Fruit fly (Drosophila melanogaster) whole organism, embryonic: ENCODE data around the gene CG31265.

Experiments
- Atf-2 ChIP-seq: fragments of 200-800 bp; sonication (Bioruptor generic); optimal IDR thresholded peaks from 2 replicates; lab custom pipeline; 2016; ENCODE audit warnings: missing biosample characterization, missing genetic modification characterization
- CG10431 ChIP-seq: fragments of 200-800 bp; sonication (Bioruptor generic); optimal IDR thresholded peaks from 3 replicates; lab custom pipeline; 2018; ENCODE audit warnings: missing biosample characterization, mild to moderate bottlenecking, missing genetic modification characterization
- CG10565 ChIP-seq: fragments of 200-800 bp; sonication (Bioruptor generic); optimal IDR thresholded peaks from 3 replicates; lab custom pipeline; 2016; ENCODE audit warnings: missing biosample characterization, mild to moderate bottlenecking, missing genetic modification characterization
- CG11695 ChIP-seq: fragments of 200-800 bp; sonication (Bioruptor generic); IDR thresholded peaks from 3 replicates; pipeline ENCODE4 v1.3.6; 2022; ENCODE audit warnings: missing biosample characterization, missing genetic modification characterization
- CG13296 ChIP-seq: fragments of 200-800 bp; sonication (Bioruptor generic); optimal IDR thresholded peaks from 3 replicates; lab custom pipeline; 2018; ENCODE audit warnings: missing biosample characterization, mild to moderate bottlenecking, missing genetic modification characterization
- CG14965 ChIP-seq: fragments of 200-800 bp; sonication (Bioruptor generic); optimal IDR thresholded peaks from 2 replicates; lab custom pipeline; 2016; ENCODE audit warnings: missing biosample characterization, missing genetic modification characterization, borderline replicate concordance
- CG1647 ChIP-seq: fragments of 200-800 bp; sonication (Bioruptor generic); optimal IDR thresholded peaks from 3 replicates; lab custom pipeline; 2016; ENCODE audit warnings: missing biosample characterization, missing genetic modification characterization
- CG17328 ChIP-seq: fragments of 200-800 bp; sonication (Bioruptor generic); IDR thresholded peaks from 2 replicates; pipeline ENCODE4 v1.3.6; 2022; ENCODE audit warnings: missing biosample characterization, missing genetic modification characterization
- CG17385 ChIP-seq: fragments of 200-800 bp; sonication (Bioruptor generic); optimal IDR thresholded peaks from 3 replicates; lab custom pipeline; 2018; ENCODE audit warnings: missing biosample characterization, mild to moderate bottlenecking, missing genetic modification characterization
- CG18262 ChIP-seq: fragments of 200-800 bp; optimal IDR thresholded peaks from 3 replicates; lab custom pipeline; 2019; ENCODE audit warnings: missing biosample characterization, mild to moderate bottlenecking, missing genetic modification characterization, moderate library complexity
- CG1832 ChIP-seq: fragments of 200-800 bp; sonication (Bioruptor generic); optimal IDR thresholded peaks from 2 replicates; lab custom pipeline; 2017; ENCODE audit warnings: missing biosample characterization, mild to moderate bottlenecking, missing genetic modification characterization, inconsistent platforms
- CG2120 ChIP-seq: fragments of 200-800 bp; sonication (Bioruptor generic); optimal IDR thresholded peaks from 3 replicates; lab custom pipeline; 2016; ENCODE audit warnings: missing biosample characterization, missing genetic modification characterization
- CG2129 ChIP-seq: fragments of 200-800 bp; sonication (Bioruptor generic); IDR thresholded peaks from 2 replicates; pipeline ENCODE4 v1.3.6; 2022; ENCODE audit warnings: missing biosample characterization, missing genetic modification characterization; ENCODE audit not compliant: partially characterized antibody
- CG3407 ChIP-seq: fragments of 200-800 bp; sonication (Bioruptor generic); optimal IDR thresholded peaks from 2 replicates; lab custom pipeline; 2018; ENCODE audit warnings: missing biosample characterization, mild to moderate bottlenecking, missing genetic modification characterization
- CG3726 ChIP-seq: fragments of 200-800 bp; sonication (Bioruptor generic); IDR thresholded peaks from 3 replicates; pipeline ENCODE4, ENCODE4 v1.3.6; 2022; ENCODE audit warnings: missing biosample characterization, missing genetic modification characterization
- CG6683 ChIP-seq: fragments of 200-800 bp; sonication (Bioruptor generic); optimal IDR thresholded peaks from 2 replicates; lab custom pipeline; 2017; ENCODE audit warnings: missing biosample characterization, mild to moderate bottlenecking, missing genetic modification characterization, missing genetic modification reagents
- CG6854 ChIP-seq: fragments of 200-800 bp; sonication (Bioruptor generic); optimal IDR thresholded peaks from 3 replicates; lab custom pipeline; 2017; ENCODE audit warnings: missing biosample characterization, mild to moderate bottlenecking, missing genetic modification characterization
- CG8359 ChIP-seq: fragments of 200-800 bp; sonication (Bioruptor generic); optimal IDR thresholded peaks from 2 replicates; lab custom pipeline; 2017; ENCODE audit warnings: missing biosample characterization, mild to moderate bottlenecking, missing genetic modification characterization, borderline replicate concordance
- CTCF ChIP-seq: fragments of 200-800 bp; sonication (Bioruptor generic); optimal IDR thresholded peaks from 2 replicates; lab custom pipeline; 2017; ENCODE audit warnings: missing biosample characterization, mild to moderate bottlenecking, missing genetic modification characterization, moderate library complexity
- Ets97D ChIP-seq: fragments of 200-800 bp; sonication (Bioruptor generic); optimal IDR thresholded peaks from 3 replicates; lab custom pipeline; 2016; ENCODE audit warnings: missing biosample characterization, missing genetic modification characterization
- Hr39 ChIP-seq: fragments of >200 bp; optimal IDR thresholded peaks from 2 replicates; lab custom pipeline; 2017
- Lpt ChIP-seq: fragments of >200 bp; optimal IDR thresholded peaks from 2 replicates; lab custom pipeline; 2018; ENCODE audit warnings: missing biosample characterization, missing genetic modification characterization
- MESR4 ChIP-seq: fragments of 200-800 bp; sonication (Bioruptor generic); optimal IDR thresholded peaks from 2 replicates; lab custom pipeline; 2018; ENCODE audit warnings: missing biosample characterization, mild to moderate bottlenecking, missing genetic modification characterization, moderate library complexity
- NFAT ChIP-seq: fragments of 200-800 bp; sonication (Bioruptor generic); IDR thresholded peaks from 2 replicates; pipeline ENCODE4 v1.3.6; 2022; ENCODE audit warnings: missing biosample characterization, missing genetic modification characterization
- Pdp1 ChIP-seq, 2 experiments: fragments of 200-800 bp; sonication (Bioruptor generic); optimal IDR thresholded peaks; 3 replicates each; lab custom pipeline; 2016; ENCODE audit warnings: missing biosample characterization in 2 of 2, missing genetic modification characterization in 2 of 2, mild to moderate bottlenecking in 1 of 2, moderate library complexity in 1 of 2
- Sox102F ChIP-seq: fragments of 200-800 bp; sonication (Bioruptor generic); optimal IDR thresholded peaks from 2 replicates; lab custom pipeline; 2018; ENCODE audit warnings: missing biosample characterization, mild to moderate bottlenecking, missing genetic modification characterization, moderate library complexity
- Sry-δ ChIP-seq: fragments of 200-800 bp; sonication (Bioruptor generic); optimal IDR thresholded peaks from 2 replicates; lab custom pipeline; 2016; ENCODE audit warnings: missing biosample characterization, missing genetic modification characterization
- Stat92E ChIP-seq, 3 experiments: fragments of >200 bp in 2 of 3; fragments of 200-800 bp in 1 of 3; sonication (Bioruptor generic) in 1 of 3; optimal IDR thresholded peaks; 2 replicates each; lab custom pipeline; 2017 to 2019; ENCODE audit warnings: missing biosample characterization in 3 of 3, missing genetic modification characterization in 3 of 3, mild to moderate bottlenecking in 1 of 3, moderate library complexity in 1 of 3
- Taf1 ChIP-seq: fragments of 200-800 bp; sonication (Bioruptor generic); IDR thresholded peaks from 2 replicates; pipeline ENCODE4 v1.3.6; 2022; ENCODE audit warnings: missing biosample characterization, missing genetic modification characterization
- aop ChIP-seq: fragments of 200-800 bp; sonication (Bioruptor generic); IDR thresholded peaks from 2 replicates; pipeline ENCODE4 v1.3.6; 2022; ENCODE audit warnings: missing biosample characterization, missing genetic modification characterization
- ato ChIP-seq: fragments of 200-800 bp; sonication (Bioruptor generic); IDR thresholded peaks from 2 replicates; pipeline ENCODE4 v1.3.6; 2022; ENCODE audit warnings: missing biosample characterization, missing genetic modification characterization; ENCODE audit not compliant: partially characterized antibody
- caup ChIP-seq: fragments of 200-800 bp; sonication (Bioruptor generic); optimal IDR thresholded peaks from 3 replicates; lab custom pipeline; 2017; ENCODE audit warnings: missing biosample characterization, mild to moderate bottlenecking, missing genetic modification characterization, moderate library complexity; ENCODE audit not compliant: severe bottlenecking
- chn ChIP-seq: fragments of 200-800 bp; sonication (Bioruptor generic); optimal IDR thresholded peaks from 2 replicates; lab custom pipeline; 2016; ENCODE audit warnings: missing biosample characterization, missing genetic modification characterization
- grn ChIP-seq: fragments of 200-800 bp; sonication (Bioruptor generic); optimal IDR thresholded peaks from 3 replicates; lab custom pipeline; 2017; ENCODE audit warnings: missing biosample characterization, missing genetic modification characterization
- gsb ChIP-seq: fragments of 200-800 bp; sonication (Bioruptor generic); IDR thresholded peaks from 2 replicates; pipeline ENCODE4 v1.3.6; 2022; ENCODE audit warnings: missing biosample characterization, missing genetic modification characterization
- gsb-n ChIP-seq: fragments of 200-800 bp; sonication (Bioruptor generic); optimal IDR thresholded peaks from 3 replicates; lab custom pipeline; 2018; ENCODE audit warnings: missing biosample characterization, mild to moderate bottlenecking, missing genetic modification characterization
- hbn ChIP-seq: fragments of 200-800 bp; sonication (Bioruptor generic); IDR thresholded peaks from 2 replicates; pipeline ENCODE4 v1.3.6; 2022; ENCODE audit warnings: missing biosample characterization, missing genetic modification characterization; ENCODE audit not compliant: partially characterized antibody
- hth ChIP-seq: fragments of >200 bp; optimal IDR thresholded peaks from 2 replicates; lab custom pipeline; 2017; ENCODE audit warnings: inconsistent platforms
- mam ChIP-seq: fragments of 200-800 bp; sonication (Bioruptor generic); optimal IDR thresholded peaks from 3 replicates; lab custom pipeline; 2016; ENCODE audit warnings: missing biosample characterization, missing genetic modification characterization
- mirr ChIP-seq: fragments of 200-800 bp; sonication (Bioruptor generic); optimal IDR thresholded peaks from 3 replicates; lab custom pipeline; 2018; ENCODE audit warnings: missing biosample characterization, mild to moderate bottlenecking, missing genetic modification characterization
- nom ChIP-seq: fragments of 200-800 bp; sonication (Bioruptor generic); optimal IDR thresholded peaks from 2 replicates; lab custom pipeline; 2017; ENCODE audit warnings: missing biosample characterization, missing genetic modification characterization, mild to moderate bottlenecking, moderate library complexity, missing genetic modification reagents
- pum ChIP-seq: fragments of 200-800 bp; sonication (Bioruptor generic); optimal IDR thresholded peaks from 2 replicates; lab custom pipeline; 2016; ENCODE audit warnings: missing biosample characterization, missing genetic modification characterization
- sens ChIP-seq: fragments of 200-800 bp; sonication (Bioruptor generic); peaks from one replicate; lab custom pipeline; 2016; ENCODE audit warnings: missing biosample characterization, missing genetic modification characterization
- sim ChIP-seq: fragments of 200-800 bp; sonication (Bioruptor generic); IDR thresholded peaks from 2 replicates; pipeline ENCODE4 v1.3.6; 2022; ENCODE audit warnings: missing biosample characterization, missing genetic modification characterization
- stc ChIP-seq: fragments of 200-800 bp; sonication (Bioruptor generic); IDR thresholded peaks from 2 replicates; pipeline ENCODE4 v1.3.6; 2022; ENCODE audit warnings: missing biosample characterization, missing genetic modification characterization
- tin ChIP-seq: fragments of 200-800 bp; sonication (Bioruptor generic); optimal IDR thresholded peaks from 3 replicates; lab custom pipeline; 2016; ENCODE audit warnings: missing biosample characterization, missing genetic modification characterization
- twi ChIP-seq: fragments of 200-800 bp; optimal IDR thresholded peaks from 2 replicates; lab custom pipeline; 2019; ENCODE audit warnings: missing biosample characterization, mild to moderate bottlenecking, missing genetic modification characterization, moderate library complexity
- vvl ChIP-seq: fragments of 200-800 bp; sonication (Bioruptor generic); IDR thresholded peaks from 2 replicates; pipeline ENCODE4 v1.3.6; 2022; ENCODE audit warnings: missing biosample characterization, missing genetic modification characterization
- wek ChIP-seq: fragments of 200-800 bp; sonication (Bioruptor generic); optimal IDR thresholded peaks from 3 replicates; lab custom pipeline; 2018; ENCODE audit warnings: missing biosample characterization, mild to moderate bottlenecking, missing genetic modification characterization, moderate library complexity
- yki ChIP-seq: fragments of >200 bp; optimal IDR thresholded peaks from 3 replicates; lab custom pipeline; 2018
- zen ChIP-seq: fragments of 200-800 bp; sonication (Bioruptor generic); optimal IDR thresholded peaks from 3 replicates; lab custom pipeline; 2018; ENCODE audit warnings: missing biosample characterization, mild to moderate bottlenecking, missing genetic modification characterization, moderate library complexity

The CG31265 gene

dm6 chr3R:17117607-17118327 is 10.2 kb upstream of the CG31265 start (continued):
- peak; percentile 34 for TF ChIP-seq grn (GFP tag; lab: Kevin White, UChicago)
- no peak for TF ChIP-seq NFAT (GFP tag; lab: Robert Waterston, UW)
- no peak for TF ChIP-seq Taf1 (GFP tag; lab: Robert Waterston, UW)
- no peak for TF ChIP-seq gsb
- TF ChIP-seq CG3407 (GFP tag; lab: Kevin White, UChicago): no peak
- no peak for TF ChIP-seq tin (GFP tag; lab: Kevin White, UChicago)
- TF ChIP-seq hth (lab: Kevin White, UChicago): no peak
- TF ChIP-seq Atf-2: no peak
- TF ChIP-seq MESR4: no peak
- TF ChIP-seq Sox102F (GFP tag; lab: Kevin White, UChicago): peak; percentile 23
- peak; percentile 42 for TF ChIP-seq gsb-n (tag; lab: Kevin White, UChicago)
- no peak for TF ChIP-seq CG13296 (GFP tag; lab: Kevin White, UChicago)
- TF ChIP-seq ato: no peak
- TF ChIP-seq sim (GFP tag; lab: Robert Waterston, UW): no peak
- peak; percentile 19 for TF ChIP-seq chn (GFP tag; lab: Kevin White, UChicago)
- no peak for TF ChIP-seq CG6854 (GFP tag; lab: Kevin White, UChicago)
- no peak for TF ChIP-seq CG17385
- no peak for TF ChIP-seq CG1647 (GFP tag; lab: Kevin White, UChicago)
- peak; percentile 67 for TF ChIP-seq sens
- TF ChIP-seq twi (tag; lab: Kevin White, UChicago): no peak
- peak; percentile 25 for TF ChIP-seq nom (GFP tag; lab: Kevin White, UChicago)
- TF ChIP-seq wek (GFP tag; lab: Kevin White, UChicago): no peak
- TF ChIP-seq Lpt (GFP tag; lab: Kevin White, UChicago): no peak
- no peak for TF ChIP-seq caup (GFP tag; lab: Kevin White, UChicago)
- no peak for TF ChIP-seq aop (GFP tag; lab: Robert Waterston, UW)
- TF ChIP-seq CG18262 (tag; lab: Kevin White, UChicago): peak; percentile 75
- peak; percentile 4 for TF ChIP-seq CG2120 (GFP tag; lab: Kevin White, UChicago)
- no peak for TF ChIP-seq CG1832 (GFP tag; lab: Kevin White, UChicago)
- 0 out of 3 replicates have a peak, but pooled peaks have one; percentile 5 for TF ChIP-seq CG3726
- TF ChIP-seq yki (lab: Kevin White, UChicago): no peak
- TF ChIP-seq Pdp1 (GFP tag; optimal IDR thresholded peaks at IDR 0.05; lab: Kevin White, UChicago): peak in 1 of 2 experiments; percentile 10
- no peak for TF ChIP-seq CG10431
- TF ChIP-seq CG17328 (GFP tag; lab: Robert Waterston, UW): no peak
- no peak for TF ChIP-seq hbn (GFP tag; lab: Robert Waterston, UW)
- TF ChIP-seq mam (GFP tag; lab: Kevin White, UChicago): peak; percentile 5
- no peak for TF ChIP-seq Ets97D (GFP tag; lab: Kevin White, UChicago)
- TF ChIP-seq CG6683 (GFP tag; lab: Kevin White, UChicago): no peak
- no peak for TF ChIP-seq stc
- TF ChIP-seq CG8359 (GFP tag; lab: Kevin White, UChicago): peak; percentile 11
- no peak for TF ChIP-seq Hr39
- no peak for TF ChIP-seq mirr
- TF ChIP-seq CG2129 (GFP tag; lab: Robert Waterston, UW): no peak
- no peak for TF ChIP-seq zen (tag; lab: Kevin White, UChicago)
- peak; percentile 8 for TF ChIP-seq pum (GFP tag; lab: Kevin White, UChicago)
- no peak for TF ChIP-seq CTCF (GFP tag; lab: Kevin White, UChicago)
- no peak for TF ChIP-seq Sry-δ
- TF ChIP-seq CG11695: no peak
- peak in 1 of 3 experiments; percentile 48 for TF ChIP-seq Stat92E (GFP tag; optimal IDR thresholded peaks at IDR 0.05; lab: Kevin White, UChicago)
- TF ChIP-seq CG14965 (GFP tag; lab: Kevin White, UChicago): no peak
- TF ChIP-seq vvl (GFP tag; lab: Robert Waterston, UW): 0 out of 2 replicates have a peak, but pooled peaks have one; percentile 13
- no peak for TF ChIP-seq CG10565 (GFP tag; lab: Kevin White, UChicago)
